Fruit fly (Drosophila melanogaster) whole organism, embryonic: ENCODE data around the gene tsh.

ENCODE experiments used
- Antp ChIP-seq: fragments of 200-800 bp; sonication (Bioruptor generic); optimal IDR thresholded peaks from 3 replicates; lab custom pipeline; 2016; ENCODE audit warnings: missing biosample characterization, missing genetic modification characterization
- Awh ChIP-seq: fragments of 200-800 bp; sonication (Bioruptor generic); IDR thresholded peaks from 2 replicates; pipeline ENCODE4, ENCODE4 v1.3.6; 2022; ENCODE audit warnings: missing biosample characterization, missing genetic modification characterization
- B-H2 ChIP-seq: fragments of 200-800 bp; sonication (Bioruptor generic); optimal IDR thresholded peaks from 2 replicates; lab custom pipeline; 2018; ENCODE audit warnings: missing biosample characterization, mild to moderate bottlenecking, missing genetic modification characterization
- Blimp-1 ChIP-seq: fragments of 200-800 bp; sonication (Bioruptor generic); optimal IDR thresholded peaks from 3 replicates; lab custom pipeline; 2018; ENCODE audit warnings: missing biosample characterization, missing genetic modification characterization, mild to moderate bottlenecking, moderate library complexity, missing genetic modification reagents
- CG1233 ChIP-seq: fragments of 200-800 bp; sonication (Bioruptor generic); optimal IDR thresholded peaks from 4 replicates; lab custom pipeline; 2018; ENCODE audit warnings: missing biosample characterization, mild to moderate bottlenecking, missing genetic modification characterization
- CG12769 ChIP-seq: fragments of 200-800 bp; sonication (Bioruptor generic); optimal IDR thresholded peaks from 2 replicates; lab custom pipeline; 2019; ENCODE audit warnings: missing biosample characterization, mild to moderate bottlenecking, missing genetic modification characterization, moderate library complexity
- CG14667 ChIP-seq: fragments of 200-800 bp; sonication (Bioruptor generic); IDR thresholded peaks from 2 replicates; pipeline ENCODE4 v1.3.6; 2022; ENCODE audit warnings: missing biosample characterization, missing genetic modification characterization
- CG17359 ChIP-seq: fragments of 200-800 bp; sonication (Bioruptor generic); optimal IDR thresholded peaks from 3 replicates; lab custom pipeline; 2018; ENCODE audit warnings: missing biosample characterization, mild to moderate bottlenecking, missing genetic modification characterization, moderate library complexity
- CG17361 ChIP-seq: fragments of 200-800 bp; sonication (Bioruptor generic); IDR thresholded peaks from 3 replicates; pipeline ENCODE4 v1.3.6; 2022; ENCODE audit warnings: missing biosample characterization, missing genetic modification characterization
- CG2199 ChIP-seq: fragments of 200-800 bp; sonication (Bioruptor generic); IDR thresholded peaks from 3 replicates; pipeline ENCODE4 v1.3.6; 2022; ENCODE audit warnings: missing biosample characterization, missing genetic modification characterization
- CG34422 ChIP-seq: fragments of 200-800 bp; sonication (Bioruptor generic); IDR thresholded peaks from 3 replicates; pipeline ENCODE4 v1.3.6; 2022; ENCODE audit warnings: missing biosample characterization, missing genetic modification characterization
- CG43689 ChIP-seq: fragments of 200-800 bp; sonication (Bioruptor generic); IDR thresholded peaks from 2 replicates; pipeline ENCODE4 v1.3.6; 2022; ENCODE audit warnings: missing biosample characterization, missing genetic modification characterization
- CG6254 ChIP-seq: fragments of 200-800 bp; sonication (Bioruptor generic); optimal IDR thresholded peaks from 3 replicates; lab custom pipeline; 2017; ENCODE audit warnings: mild to moderate bottlenecking, missing biosample characterization, missing genetic modification reagents, missing genetic modification characterization
- CG9437 ChIP-seq: fragments of 200-800 bp; sonication (Bioruptor generic); optimal IDR thresholded peaks from 2 replicates; lab custom pipeline; 2018; ENCODE audit warnings: missing biosample characterization, mild to moderate bottlenecking, missing genetic modification characterization
- CkIIα-i1 ChIP-seq: fragments of 200-800 bp; sonication (Bioruptor generic); IDR thresholded peaks from 2 replicates; pipeline ENCODE4 v1.3.6; 2022; ENCODE audit warnings: missing biosample characterization, missing genetic modification characterization
- D19B ChIP-seq: fragments of 200-800 bp; sonication (Bioruptor generic); optimal IDR thresholded peaks from 2 replicates; lab custom pipeline; 2017; ENCODE audit warnings: missing biosample characterization, mild to moderate bottlenecking, missing genetic modification characterization
- Doc2 ChIP-seq: fragments of 200-800 bp; sonication (Bioruptor generic); IDR thresholded peaks from 2 replicates; pipeline ENCODE4 v1.3.6; 2022; ENCODE audit warnings: missing biosample characterization, missing genetic modification characterization
- Ets65A ChIP-seq: fragments of 200-800 bp; sonication (Bioruptor generic); peaks from one replicate; lab custom pipeline; 2016; ENCODE audit warnings: missing biosample characterization, missing genetic modification characterization
- Hey ChIP-seq: fragments of 200-800 bp; sonication (Bioruptor generic); optimal IDR thresholded peaks from 3 replicates; lab custom pipeline; 2018; ENCODE audit warnings: missing biosample characterization, mild to moderate bottlenecking, missing genetic modification characterization
- Med ChIP-seq: fragments of 200-800 bp; sonication (Bioruptor generic); peaks from one replicate; lab custom pipeline; 2016; ENCODE audit warnings: missing biosample characterization, missing genetic modification characterization, mild to moderate bottlenecking, inconsistent platforms, moderate library complexity
- Neu2 ChIP-seq: fragments of 200-800 bp; sonication (Bioruptor generic); optimal IDR thresholded peaks from 3 replicates; lab custom pipeline; 2016; ENCODE audit warnings: missing biosample characterization, missing genetic modification characterization, borderline replicate concordance
- Nf-YB ChIP-seq: fragments of 200-800 bp; sonication (Bioruptor generic); optimal IDR thresholded peaks from 3 replicates; lab custom pipeline; 2019; ENCODE audit warnings: missing biosample characterization, mild to moderate bottlenecking, missing genetic modification characterization, moderate library complexity
- Nf-YC ChIP-seq: fragments of 200-800 bp; optimal IDR thresholded peaks from 3 replicates; lab custom pipeline; 2019; ENCODE audit warnings: missing biosample characterization, mild to moderate bottlenecking, missing genetic modification characterization, moderate library complexity
- Opbp ChIP-seq: fragments of 200-800 bp; sonication (Bioruptor generic); IDR thresholded peaks from 3 replicates; pipeline ENCODE4 v1.3.6; 2022; ENCODE audit warnings: missing biosample characterization, missing genetic modification characterization; ENCODE audit not compliant: partially characterized antibody
- PHDP ChIP-seq: fragments of 200-800 bp; sonication (Bioruptor generic); optimal IDR thresholded peaks from 3 replicates; lab custom pipeline; 2018; ENCODE audit warnings: missing biosample characterization, mild to moderate bottlenecking, missing genetic modification characterization, moderate library complexity
- abd-A ChIP-seq: fragments of 200-800 bp; sonication (Bioruptor generic); optimal IDR thresholded peaks from 3 replicates; lab custom pipeline; 2019; ENCODE audit warnings: missing biosample characterization, mild to moderate bottlenecking, missing genetic modification characterization, moderate library complexity
- chinmo ChIP-seq: fragments of 200-800 bp; sonication (Bioruptor generic); IDR thresholded peaks from 4 replicates; pipeline ENCODE4 v1.3.6; 2022; ENCODE audit warnings: missing biosample characterization, missing genetic modification characterization; ENCODE audit not compliant: partially characterized antibody
- dati ChIP-seq: fragments of 200-800 bp; sonication (Bioruptor generic); IDR thresholded peaks from 2 replicates; pipeline ENCODE4 v1.3.6; 2022; ENCODE audit warnings: missing biosample characterization, missing genetic modification characterization
- ewg ChIP-seq: fragments of 200-800 bp; sonication (Bioruptor generic); optimal IDR thresholded peaks from 3 replicates; lab custom pipeline; 2017; ENCODE audit warnings: mild to moderate bottlenecking, missing biosample characterization, missing genetic modification reagents, missing genetic modification characterization
- gt ChIP-seq: fragments of 200-800 bp; sonication (Bioruptor generic); IDR thresholded peaks from 2 replicates; pipeline ENCODE4 v1.3.6; 2022; ENCODE audit warnings: missing biosample characterization, missing genetic modification characterization
- hth ChIP-seq: fragments of >200 bp; optimal IDR thresholded peaks from 2 replicates; lab custom pipeline; 2017; ENCODE audit warnings: inconsistent platforms
- ind ChIP-seq: fragments of 200-800 bp; sonication (Bioruptor generic); optimal IDR thresholded peaks from 3 replicates; lab custom pipeline; 2016; ENCODE audit warnings: missing biosample characterization, missing genetic modification characterization
- kni ChIP-seq: fragments of 200-800 bp; sonication (Bioruptor generic); optimal IDR thresholded peaks from 3 replicates; lab custom pipeline; 2017; ENCODE audit warnings: mild to moderate bottlenecking, missing biosample characterization, missing genetic modification reagents, missing genetic modification characterization
- nerfin-1 ChIP-seq: fragments of 200-800 bp; sonication (Bioruptor generic); optimal IDR thresholded peaks from 3 replicates; lab custom pipeline; 2019; ENCODE audit warnings: missing biosample characterization, mild to moderate bottlenecking, missing genetic modification characterization, moderate library complexity
- prd ChIP-seq, 3 experiments: fragments of >200 bp in 2 of 3; fragments of 200-800 bp in 1 of 3; sonication (Bioruptor generic) in 1 of 3; optimal IDR thresholded peaks in 2 of 3; IDR thresholded peaks in 1 of 3; 2 replicates in 2 of 3; 3 replicates in 1 of 3; pipeline versions ENCODE4 v1.3.6 to Lab custom; 2017 to 2022; ENCODE audit warnings: missing biosample characterization in 1 of 3, missing genetic modification characterization in 1 of 3
- run ChIP-seq: fragments of 200-800 bp; sonication (Bioruptor generic); optimal IDR thresholded peaks from 3 replicates; lab custom pipeline; 2018; ENCODE audit warnings: missing biosample characterization, mild to moderate bottlenecking, missing genetic modification characterization
- sens ChIP-seq: fragments of 200-800 bp; sonication (Bioruptor generic); peaks from one replicate; lab custom pipeline; 2016; ENCODE audit warnings: missing biosample characterization, missing genetic modification characterization
- slou ChIP-seq: fragments of 200-800 bp; sonication (Bioruptor generic); optimal IDR thresholded peaks from 3 replicates; lab custom pipeline; 2016; ENCODE audit warnings: missing biosample characterization, missing genetic modification characterization
- sr ChIP-seq: fragments of 200-800 bp; sonication (Bioruptor generic); IDR thresholded peaks from 3 replicates; pipeline ENCODE4 v1.3.6; 2022; ENCODE audit warnings: missing biosample characterization, missing genetic modification characterization
- ttk ChIP-seq: fragments of 200-800 bp; sonication (Bioruptor generic); IDR thresholded peaks from 2 replicates; pipeline ENCODE4 v2.1.2; 2022; ENCODE audit warnings: missing biosample characterization, missing genetic modification characterization
- vvl ChIP-seq: fragments of 200-800 bp; sonication (Bioruptor generic); IDR thresholded peaks from 2 replicates; pipeline ENCODE4 v1.3.6; 2022; ENCODE audit warnings: missing biosample characterization, missing genetic modification characterization
- yki ChIP-seq: fragments of >200 bp; optimal IDR thresholded peaks from 3 replicates; lab custom pipeline; 2018

Gene tsh

DNA sequence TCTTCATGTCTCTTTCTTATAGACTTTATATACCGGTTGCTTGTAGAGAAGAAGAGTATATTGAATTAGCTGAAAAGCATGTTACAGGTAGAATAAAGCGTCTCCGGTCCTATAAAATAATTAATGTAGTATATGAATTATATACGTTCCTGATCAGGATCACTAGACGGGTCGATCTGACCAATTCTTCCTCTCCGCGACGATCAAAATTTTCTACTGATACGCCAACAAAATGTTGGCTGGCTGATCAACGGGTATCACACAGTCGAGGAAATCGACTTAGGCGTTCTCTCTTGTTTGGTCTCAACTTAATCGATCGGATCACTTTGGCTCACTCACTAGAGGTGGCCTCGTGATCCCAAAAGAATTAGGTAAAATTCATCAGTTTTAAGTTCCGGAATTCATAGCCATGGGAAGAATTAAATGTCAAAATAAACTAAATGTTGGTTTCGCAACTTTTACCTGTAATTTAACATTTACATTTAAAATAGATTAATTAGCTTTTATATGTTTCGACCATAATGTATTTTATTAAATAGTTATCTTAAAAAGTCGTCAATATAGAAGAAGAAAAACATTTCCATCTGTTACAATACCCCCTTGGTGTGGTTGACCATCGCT, 53.2 kb downstream of the tsh start:
- peak; percentile 17 for TF ChIP-seq sens (GFP tag; lab: Kevin White, UChicago)
- no peak for TF ChIP-seq CkIIα-i1 (GFP tag; lab: Robert Waterston, UW)
- no peak for TF ChIP-seq hth (lab: Kevin White, UChicago)
- no peak for TF ChIP-seq ttk (GFP tag; lab: Robert Waterston, UW)
- no peak for TF ChIP-seq PHDP (tag; lab: Kevin White, UChicago)
- TF ChIP-seq Med, result peak; percentile 13
- TF ChIP-seq yki, result no peak
- TF ChIP-seq CG34422 (GFP tag; lab: Robert Waterston, UW), result no peak
- peak; percentile 6 for TF ChIP-seq Ets65A (GFP tag; lab: Kevin White, UChicago)
- TF ChIP-seq CG17361 (GFP tag; lab: Robert Waterston, UW), result 0 out of 3 replicates have a peak, but pooled peaks have one; percentile 12
- no peak for TF ChIP-seq Awh (GFP tag; lab: Robert Waterston, UW)
- TF ChIP-seq D19B (GFP tag; lab: Kevin White, UChicago), result peak; percentile 47

DNA sequence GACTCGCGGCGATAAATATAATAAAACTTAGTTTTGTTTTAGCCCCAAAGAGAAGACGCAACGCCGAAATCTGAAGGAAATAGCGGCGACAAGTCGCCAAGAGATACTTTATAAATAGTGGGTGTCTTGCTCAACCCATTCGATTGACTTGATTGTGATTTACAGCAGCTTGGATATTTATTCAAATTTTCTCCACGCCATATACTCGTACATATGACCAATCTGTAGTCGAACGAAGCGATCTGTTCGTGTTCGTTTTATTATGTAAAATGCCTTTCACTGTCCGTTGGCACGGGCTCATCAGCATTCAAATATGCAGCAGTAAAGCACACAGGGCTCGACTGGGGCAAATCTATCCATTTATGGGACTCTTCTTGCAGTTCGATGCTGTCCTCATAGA, 57.1 kb downstream of the tsh start:
- TF ChIP-seq sens (GFP tag; lab: Kevin White, UChicago) (peak; percentile 14), CG9437 (no peak), vvl (GFP tag; lab: Robert Waterston, UW) (peak; percentile 89), B-H2 (no peak), abd-A (tag; lab: Kevin White, UChicago) (peak; percentile 63), Blimp-1 (GFP tag; lab: Kevin White, UChicago) (peak; percentile 50), Awh (GFP tag; lab: Robert Waterston, UW) (peak; percentile 84), CG1233 (GFP tag; lab: Kevin White, UChicago) (no peak), CG2199 (GFP tag; lab: Robert Waterston, UW) (peak; percentile 91; the same call in 2 of the 3 replicates)

DNA sequence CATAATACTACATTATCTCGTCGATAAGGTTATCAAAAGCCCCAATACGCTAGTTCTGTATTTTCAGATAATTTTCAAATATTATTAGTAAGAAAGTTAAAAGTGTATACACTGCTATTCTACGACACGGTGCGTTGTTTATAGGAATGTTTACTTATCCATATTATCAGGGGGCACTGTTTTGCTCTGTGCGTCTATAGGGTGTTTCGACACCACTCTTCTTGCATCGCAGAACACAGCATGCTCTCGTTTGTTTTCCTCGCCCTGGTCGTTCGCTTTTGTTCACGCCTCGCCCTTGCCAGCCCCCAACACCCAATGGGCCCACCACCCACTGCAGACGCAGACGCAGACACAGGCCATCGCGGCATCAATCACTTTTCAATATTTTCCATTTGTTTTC, 57.9 kb downstream of the tsh start:
- TF ChIP-seq CG17359 (tag; lab: Kevin White, UChicago), result no peak
- TF ChIP-seq Nf-YC (tag; lab: Kevin White, UChicago), result peak; percentile 16
- TF ChIP-seq Hey, result no peak
- TF ChIP-seq run, result no peak
- TF ChIP-seq CG43689 (GFP tag; lab: Robert Waterston, UW), result no peak
- no peak for TF ChIP-seq dati (GFP tag; lab: Robert Waterston, UW)
- TF ChIP-seq Opbp, result 0 out of 3 replicates have a peak, but pooled peaks have one; percentile 5
- TF ChIP-seq CG2199 (GFP tag; lab: Robert Waterston, UW), result peak; percentile 87; the same call in 2 of the 3 replicates
- peak; percentile 61 for TF ChIP-seq CG6254 (GFP tag; lab: Kevin White, UChicago)
- TF ChIP-seq ewg (GFP tag; lab: Kevin White, UChicago), result peak; percentile 11
- TF ChIP-seq gt (GFP tag; lab: Robert Waterston, UW), result no peak
- peak; percentile 85 for TF ChIP-seq sr (GFP tag; lab: Robert Waterston, UW)
- peak; percentile 42 for TF ChIP-seq nerfin-1
- TF ChIP-seq Med, result peak; percentile 66
- no peak for TF ChIP-seq CG12769
- no peak for TF ChIP-seq hth (lab: Kevin White, UChicago)
- no peak for TF ChIP-seq Doc2 (GFP tag; lab: Robert Waterston, UW)
- no peak for TF ChIP-seq ind (GFP tag; lab: Kevin White, UChicago)
- TF ChIP-seq chinmo, result no peak
- no peak for TF ChIP-seq kni
- no peak for TF ChIP-seq Neu2 (GFP tag; lab: Kevin White, UChicago)
- TF ChIP-seq Nf-YB (GFP tag; lab: Kevin White, UChicago), result peak; percentile 20
- TF ChIP-seq Antp (GFP tag; lab: Kevin White, UChicago), result no peak
- no peak for TF ChIP-seq slou (GFP tag; lab: Kevin White, UChicago)
- no peak for TF ChIP-seq prd (optimal IDR thresholded peaks at IDR 0.05; lab: Kevin White, UChicago)
- TF ChIP-seq prd (GFP tag; IDR thresholded peaks at IDR 0.05; lab: Robert Waterston, UW), result 0 out of 3 replicates have a peak, but pooled peaks have one; percentile 38
- TF ChIP-seq CG14667 (GFP tag; lab: Robert Waterston, UW), result no peak
